Fruit fly (Drosophila melanogaster): ENCODE data around the gene Sap-r.
A peak's percentile ranks its signal among the peaks of the same experiment; 100 is the strongest.

Sap-r gene

dm6 chr3R:30864465-30864864, 24.4 kb downstream of the Sap-r start (continued):
- no peak for TF ChIP-seq CG4730 (GFP tag; IDR thresholded peaks at IDR 0.05)
- no peak for TF ChIP-seq CG16779 (GFP tag; IDR thresholded peaks at IDR 0.05)
- TF ChIP-seq dmrt11E (tag; optimal IDR thresholded peaks at IDR 0.05), result peak; percentile 32
- no peak for TF ChIP-seq sim (GFP tag; IDR thresholded peaks at IDR 0.05)
- no peak for TF ChIP-seq E2f1 (GFP tag; IDR thresholded peaks at IDR 0.05)
- TF ChIP-seq vfl (GFP tag; optimal IDR thresholded peaks at IDR 0.05), result no peak
- no peak for TF ChIP-seq Hr3 (GFP tag; optimal IDR thresholded peaks at IDR 0.05)
- TF ChIP-seq CG10979 (tag; optimal IDR thresholded peaks at IDR 0.05), result peak; percentile 25
- TF ChIP-seq Drgx (GFP tag; IDR thresholded peaks at IDR 0.05), result no peak
- peak; percentile 47 for TF ChIP-seq gem (tag; optimal IDR thresholded peaks at IDR 0.05)
- TF ChIP-seq CG16813 (GFP tag; IDR thresholded peaks at IDR 0.05; ENCODE audit: partially characterized antibody), result no peak
- TF ChIP-seq pros (GFP tag; optimal IDR thresholded peaks at IDR 0.05), result no peak
- no peak for TF ChIP-seq CG1603 (tag; optimal IDR thresholded peaks at IDR 0.05)
- no peak for TF ChIP-seq Lhr (GFP tag; optimal IDR thresholded peaks at IDR 0.05)
- TF ChIP-seq CG11093 (GFP tag; IDR thresholded peaks at IDR 0.05), result no peak

- TF ChIP-seq CG14441 (GFP tag; IDR thresholded peaks at IDR 0.05) (no peak), mld (GFP tag; IDR thresholded peaks at IDR 0.05; ENCODE audit: partially characterized antibody) (no peak), chinmo (GFP tag; IDR thresholded peaks at IDR 0.05; ENCODE audit: partially characterized antibody) (0 out of 4 replicates have a peak, but pooled peaks have one; percentile 36)
These were observed 24.9 kb downstream of the Sap-r start for dm6 chr3R:30863971-30864370.

dm6 chr3R:30862471-30862870, 26.4 kb downstream of the Sap-r start:
- TF ChIP-seq bsh (GFP tag; optimal IDR thresholded peaks at IDR 0.05) (peak in 1 of 2 experiments; percentile 6), Sox102F (GFP tag; optimal IDR thresholded peaks at IDR 0.05) (peak; percentile 24), Hr51 (GFP tag; optimal IDR thresholded peaks at IDR 0.05) (peak in 1 of 2 experiments; percentile 24), CG11723 (GFP tag; optimal IDR thresholded peaks at IDR 0.05) (no peak), Sox100B (GFP tag; optimal IDR thresholded peaks at IDR 0.05) (no peak), Oli (tag; optimal IDR thresholded peaks at IDR 0.05) (peak; percentile 1), bigmax (GFP tag; optimal IDR thresholded peaks at IDR 0.05) (no peak), dm (GFP tag; optimal IDR thresholded peaks at IDR 0.05) (no peak), nerfin-2 (GFP tag; IDR thresholded peaks at IDR 0.05; ENCODE audit: partially characterized antibody) (no peak), CG31388 (GFP tag; optimal IDR thresholded peaks at IDR 0.05) (no peak), CG9215 (GFP tag; IDR thresholded peaks at IDR 0.05) (0 out of 2 replicates have a peak, but pooled peaks have one; percentile 11), CG32532 (GFP tag; IDR thresholded peaks at IDR 0.05) (0 out of 2 replicates have a peak, but pooled peaks have one; percentile 34), Dfd (GFP tag; optimal IDR thresholded peaks at IDR 0.05) (no peak), CG2678 (tag; optimal IDR thresholded peaks at IDR 0.05) (peak; percentile 25), CG4328 (GFP tag; optimal IDR thresholded peaks at IDR 0.05) (no peak), CG1792 (GFP tag; optimal IDR thresholded peaks at IDR 0.05) (no peak), Dip3 (GFP tag; optimal IDR thresholded peaks at IDR 0.05) (no peak), Ets65A (GFP tag) (no peak), CG13424 (tag; optimal IDR thresholded peaks at IDR 0.05) (no peak), tin (GFP tag; optimal IDR thresholded peaks at IDR 0.05) (no peak), jumu (GFP tag; optimal IDR thresholded peaks at IDR 0.05) (no peak), CG12071 (GFP tag; optimal IDR thresholded peaks at IDR 0.05) (no peak), CG7745 (tag; optimal IDR thresholded peaks at IDR 0.05) (no peak), Ptx1 (GFP tag; IDR thresholded peaks at IDR 0.05) (0 out of 2 replicates have a peak, but pooled peaks have one; percentile 23), disco-r (GFP tag; optimal IDR thresholded peaks at IDR 0.05) (no peak), fd64A (GFP tag; optimal IDR thresholded peaks at IDR 0.05) (no peak), ara (GFP tag; IDR thresholded peaks at IDR 0.05) (no peak), CG12659 (GFP tag; optimal IDR thresholded peaks at IDR 0.05) (no peak), CoRest (tag; optimal IDR thresholded peaks at IDR 0.05) (peak; percentile 23), CG7556 (GFP tag; optimal IDR thresholded peaks at IDR 0.05) (no peak), chif (GFP tag; optimal IDR thresholded peaks at IDR 0.05) (no peak)
